Worm (Caenorhabditis elegans) whole organism, late embryonic: ENCODE data around the gene F56D3.1.

Experiments
- K09A11.1 ChIP-seq: sonication (generic microtip); optimal IDR thresholded peaks from 2 replicates; lab custom pipeline; 2017; ENCODE audit warnings: antibody characterized with exemption, mild to moderate bottlenecking, missing genetic modification characterization, missing compliant biosample characterization; ENCODE audit not compliant: insufficient read depth
- ceh-18 ChIP-seq: sonication (generic microtip); optimal IDR thresholded peaks from 2 replicates; lab custom pipeline; 2016; ENCODE audit warnings: missing genetic modification characterization, missing compliant biosample characterization
- ceh-19 ChIP-seq: fragments of 200-800 bp; sonication (Bioruptor generic); optimal IDR thresholded peaks from 2 replicates; lab custom pipeline; 2018; ENCODE audit warnings: mild to moderate bottlenecking, missing genetic modification characterization, missing compliant biosample characterization
- ceh-31 ChIP-seq: sonication (generic microtip); optimal IDR thresholded peaks from 2 replicates; lab custom pipeline; 2016; ENCODE audit warnings: missing genetic modification characterization, missing compliant biosample characterization
- ceh-34 ChIP-seq: sonication (generic microtip); optimal IDR thresholded peaks from 2 replicates; lab custom pipeline; 2016; ENCODE audit warnings: mild to moderate bottlenecking, missing genetic modification characterization, missing compliant biosample characterization
- che-1 ChIP-seq: sonication (generic microtip); optimal IDR thresholded peaks from 2 replicates; lab custom pipeline; 2016; ENCODE audit warnings: mild to moderate bottlenecking, missing genetic modification characterization, missing compliant biosample characterization
- ets-4 ChIP-seq: sonication (generic microtip); optimal IDR thresholded peaks from 2 replicates; lab custom pipeline; 2016; ENCODE audit warnings: missing genetic modification characterization, missing compliant biosample characterization
- hlh-6 ChIP-seq: sonication (generic microtip); optimal IDR thresholded peaks from 2 replicates; lab custom pipeline; 2016; ENCODE audit warnings: missing genotype, missing genetic modification characterization, missing compliant biosample characterization
- hlh-8 ChIP-seq: sonication (generic microtip); optimal IDR thresholded peaks from 2 replicates; lab custom pipeline; 2016; ENCODE audit warnings: missing genotype, missing genetic modification characterization, missing compliant biosample characterization
- npax-4 ChIP-seq: sonication (generic microtip); optimal IDR thresholded peaks from 2 replicates; lab custom pipeline; 2016; ENCODE audit warnings: missing genetic modification characterization, missing compliant biosample characterization
- odd-2 ChIP-seq: sonication (generic microtip); optimal IDR thresholded peaks from 2 replicates; lab custom pipeline; 2017; ENCODE audit warnings: antibody characterized with exemption, mild to moderate bottlenecking, missing genetic modification characterization, missing compliant biosample characterization
- unc-3 ChIP-seq, 2 experiments: fragments of 200-800 bp in 1 of 2; sonication (Bioruptor generic) in 1 of 2; sonication (generic microtip) in 1 of 2; conservative IDR thresholded peaks in 1 of 2; optimal IDR thresholded peaks in 1 of 2; 2 replicates each; pipeline versions ENCODE4 v1.3.6 to Lab custom; 2016 to 2022; ENCODE audit warnings: missing compliant biosample characterization in 2 of 2, missing genetic modification characterization in 2 of 2, missing genetic modification reagents in 1 of 2
- unc-42 ChIP-seq: sonication (generic microtip); optimal IDR thresholded peaks from 2 replicates; lab custom pipeline; 2016; ENCODE audit warnings: missing genotype, missing genetic modification characterization, missing compliant biosample characterization
- unc-86 ChIP-seq: sonication (generic microtip); optimal IDR thresholded peaks from 2 replicates; lab custom pipeline; 2016; ENCODE audit warnings: missing genetic modification characterization, missing compliant biosample characterization

The F56D3.1 gene

ce11 chrII:4186364-4186763 is 40.2 kb downstream of the F56D3.1 start, which contains the start of gene cpna-1:
Gene cpna-1 (plus strand): TSS chrII:4186664.
- TF ChIP-seq ceh-19 (GFP tag; lab: Kevin White, UChicago) (no peak), hlh-6 (tag; lab: Kevin White, UChicago) (no peak), ceh-18 (no peak), npax-4 (tag; lab: Kevin White, UChicago) (no peak), unc-3 (GFP tag; conservative IDR thresholded peaks at IDR 0.05; lab: Robert Waterston, UW) (no peak), unc-3 (tag; optimal IDR thresholded peaks at IDR 0.05; lab: Kevin White, UChicago) (no peak), ets-4 (no peak), K09A11.1 (tag; lab: Kevin White, UChicago) (no peak), che-1 (no peak), unc-42 (tag; lab: Kevin White, UChicago) (no peak), ceh-34 (tag; lab: Kevin White, UChicago) (no peak)
- TF ChIP-seq, all 69 proteins: peak for 0

ce11 chrII:4194127-4194526 is 48.0 kb downstream of the F56D3.1 start, which contains the start of gene mth-2:
Gene mth-2 (minus strand): TSS chrII:4194314.
- no peak for TF ChIP-seq ceh-34 (tag; lab: Kevin White, UChicago)
- no peak for TF ChIP-seq unc-86
- TF ChIP-seq ceh-31 (tag; lab: Kevin White, UChicago): no peak
- no peak for TF ChIP-seq odd-2 (tag; lab: Kevin White, UChicago)
- TF ChIP-seq hlh-8 (tag; lab: Kevin White, UChicago): no peak
